Worm (Caenorhabditis elegans): ENCODE measurements around the gene gcsh-1.

ce11 chrX:14534117-14534516 is 19.2 kb upstream of the gcsh-1 start, which contains the start of gene T24C2.5:
- TF ChIP-seq mab-5 (tag; optimal IDR thresholded peaks at IDR 0.05) (no peak), nhr-28 (tag; optimal IDR thresholded peaks at IDR 0.05) (no peak), blmp-1 (tag; optimal IDR thresholded peaks at IDR 0.05) (no peak), ztf-11 (tag; optimal IDR thresholded peaks at IDR 0.05) (no peak), unc-39 (tag; optimal IDR thresholded peaks at IDR 0.05) (no peak), sptf-1 (tag; optimal IDR thresholded peaks at IDR 0.05) (no peak), pha-4 (tag; optimal IDR thresholded peaks at IDR 0.05) (no peak), mls-2 (tag; optimal IDR thresholded peaks at IDR 0.05) (no peak), snpc-4 (tag; optimal IDR thresholded peaks at IDR 0.05) (no peak), nhr-237 (tag; optimal IDR thresholded peaks at IDR 0.05) (no peak), tbx-8 (GFP tag; optimal IDR thresholded peaks at IDR 0.05) (no peak), zip-8 (tag; optimal IDR thresholded peaks at IDR 0.05) (no peak), lsy-2 (tag; optimal IDR thresholded peaks at IDR 0.05) (no peak)

Measured in whole organism, mixed stage, embryonic.